Worm (Caenorhabditis elegans): Measurements from ENCODE around the gene C01G10.14.

DNA sequence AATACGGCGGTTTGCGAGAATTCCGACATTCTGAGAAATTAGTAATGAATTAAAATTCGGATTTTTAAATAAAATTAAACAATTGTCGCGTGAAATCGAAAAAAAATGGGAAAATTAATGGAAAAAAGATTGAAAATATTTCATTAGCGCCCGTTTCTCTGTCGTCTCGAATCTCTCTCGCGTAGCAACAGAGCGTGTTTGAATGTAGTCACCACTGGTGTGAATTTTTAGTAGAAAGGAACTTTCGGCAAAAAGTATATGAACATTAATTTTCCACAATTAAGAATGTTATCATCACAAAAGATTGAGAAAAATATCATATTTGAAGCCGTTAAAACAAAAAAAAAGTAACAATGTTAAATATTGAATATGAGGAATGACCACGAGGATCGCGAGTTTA is 31.0 kb upstream of the C01G10.14 start, which contains the start of gene aipl-1:
- no peak for TF ChIP-seq ceh-13 (GFP tag; optimal IDR thresholded peaks at IDR 0.05)
- no peak for TF ChIP-seq aly-1 (tag; optimal IDR thresholded peaks at IDR 0.05)
- no peak for TF ChIP-seq hnd-1 (tag; optimal IDR thresholded peaks at IDR 0.05)
- TF ChIP-seq ama-1 (optimal IDR thresholded peaks at IDR 0.05), result no peak
- no peak for TF ChIP-seq ets-7 (tag; optimal IDR thresholded peaks at IDR 0.05)
- no peak for TF ChIP-seq B0310.2 (tag; optimal IDR thresholded peaks at IDR 0.05)
- no peak for TF ChIP-seq hmbx-1 (tag; optimal IDR thresholded peaks at IDR 0.05)
- TF ChIP-seq tra-4 (tag; optimal IDR thresholded peaks at IDR 0.05), result no peak
- no peak for TF ChIP-seq F13C5.2 (tag; optimal IDR thresholded peaks at IDR 0.05)
